Worm (Caenorhabditis elegans) whole organism, L2 larva: ENCODE results near the gene C54F6.18.

Experiments used
- C34F6.9 ChIP-seq: fragments of 150-350 bp; optimal IDR thresholded peaks from 2 replicates; lab custom pipeline; 2014; ENCODE audit warnings: missing biosample characterization, missing genetic modification characterization
- F13H6.1 ChIP-seq: sonication (generic microtip); optimal IDR thresholded peaks from 2 replicates; lab custom pipeline; 2016; ENCODE audit warnings: missing genetic modification characterization, missing compliant biosample characterization
- R02D3.7 ChIP-seq: fragments of 150-350 bp; optimal IDR thresholded peaks from 2 replicates; lab custom pipeline; 2014; ENCODE audit warnings: missing biosample characterization, missing genetic modification characterization
- Y55F3AM.14 ChIP-seq: fragments of 200-800 bp; sonication (Bioruptor generic); optimal IDR thresholded peaks from 2 replicates; lab custom pipeline; 2018; ENCODE audit warnings: mild to moderate bottlenecking, missing genetic modification characterization, missing compliant biosample characterization
- ZK546.5 ChIP-seq: sonication (generic microtip); optimal IDR thresholded peaks from 2 replicates; lab custom pipeline; 2017; ENCODE audit warnings: missing biosample characterization, missing genetic modification characterization
- alr-1 ChIP-seq: fragments of 150-350 bp; optimal IDR thresholded peaks from 2 replicates; lab custom pipeline; 2014; ENCODE audit warnings: missing biosample characterization, missing genetic modification characterization
- ama-1 ChIP-seq: fragments of 150-350 bp; optimal IDR thresholded peaks from 2 replicates; lab custom pipeline; 2018; ENCODE audit warnings: inconsistent platforms
- blmp-1 ChIP-seq: sonication (generic microtip); optimal IDR thresholded peaks from 2 replicates; lab custom pipeline; 2017; ENCODE audit warnings: missing genetic modification characterization, mild to moderate bottlenecking, missing compliant biosample characterization, antibody characterized with exemption, moderate library complexity; ENCODE audit not compliant: insufficient read depth
- ceh-16 ChIP-seq: fragments of 150-350 bp; optimal IDR thresholded peaks from 2 replicates; lab custom pipeline; 2014; ENCODE audit warnings: missing biosample characterization, missing genetic modification characterization
- ceh-82 ChIP-seq: fragments of 150-350 bp; optimal IDR thresholded peaks from 2 replicates; lab custom pipeline; 2014; ENCODE audit warnings: missing biosample characterization, missing genetic modification characterization
- dmd-4 ChIP-seq: sonication (generic microtip); optimal IDR thresholded peaks from 2 replicates; lab custom pipeline; 2017; ENCODE audit warnings: missing biosample characterization, missing genetic modification characterization
- egl-27 ChIP-seq: sonication (generic microtip); optimal IDR thresholded peaks from 3 replicates; lab custom pipeline; 2017; ENCODE audit warnings: missing biosample characterization, missing genetic modification reagents, missing genetic modification characterization
- elt-1 ChIP-seq: fragments of 150-350 bp; optimal IDR thresholded peaks from 2 replicates; lab custom pipeline; 2014; ENCODE audit warnings: missing biosample characterization, missing genetic modification characterization
- elt-3 ChIP-seq: sonication (generic microtip); optimal IDR thresholded peaks from 2 replicates; lab custom pipeline; 2017; ENCODE audit warnings: missing biosample characterization, missing genetic modification characterization
- lin-13 ChIP-seq: fragments of 150-350 bp; optimal IDR thresholded peaks from 2 replicates; lab custom pipeline; 2014; ENCODE audit warnings: missing biosample characterization, missing genetic modification reagents, missing genetic modification characterization
- lsy-2 ChIP-seq, 2 experiments: fragments of 150-350 bp in 1 of 2; sonication (generic microtip) in 1 of 2; optimal IDR thresholded peaks; 2 replicates each; lab custom pipeline; 2014 to 2017; ENCODE audit warnings: missing biosample characterization in 2 of 2, missing genetic modification characterization in 2 of 2
- mab-5 ChIP-seq: fragments of 150-350 bp; optimal IDR thresholded peaks from 2 replicates; lab custom pipeline; 2014; ENCODE audit warnings: missing biosample characterization, missing genetic modification characterization
- mbf-1 ChIP-seq: sonication (generic microtip); optimal IDR thresholded peaks from 2 replicates; lab custom pipeline; 2017; ENCODE audit warnings: missing biosample characterization, missing genetic modification characterization
- nhr-10 ChIP-seq: sonication (generic microtip); optimal IDR thresholded peaks from 2 replicates; lab custom pipeline; 2017; ENCODE audit warnings: missing biosample characterization, missing genetic modification characterization
- nhr-11 ChIP-seq: fragments of 150-350 bp; optimal IDR thresholded peaks from 2 replicates; lab custom pipeline; 2014; ENCODE audit warnings: missing biosample characterization, missing genetic modification characterization
- nhr-129 ChIP-seq: fragments of 150-350 bp; optimal IDR thresholded peaks from 2 replicates; lab custom pipeline; 2014; ENCODE audit warnings: missing biosample characterization, missing genetic modification characterization
- nhr-21 ChIP-seq: fragments of 150-350 bp; optimal IDR thresholded peaks from 2 replicates; lab custom pipeline; 2014; ENCODE audit warnings: missing biosample characterization, missing genetic modification characterization
- nhr-23 ChIP-seq: fragments of 150-350 bp; optimal IDR thresholded peaks from 2 replicates; lab custom pipeline; 2014; ENCODE audit warnings: missing biosample characterization, missing genetic modification reagents, missing genetic modification characterization
- nhr-237 ChIP-seq: fragments of 150-350 bp; optimal IDR thresholded peaks from 2 replicates; lab custom pipeline; 2014; ENCODE audit warnings: missing biosample characterization, missing genetic modification characterization
- nhr-77 ChIP-seq: fragments of 150-350 bp; optimal IDR thresholded peaks from 2 replicates; lab custom pipeline; 2014; ENCODE audit warnings: missing biosample characterization, missing genetic modification characterization
- peb-1 ChIP-seq: fragments of 150-350 bp; optimal IDR thresholded peaks from 2 replicates; lab custom pipeline; 2014; ENCODE audit warnings: missing biosample characterization, missing genetic modification characterization
- sem-4 ChIP-seq: fragments of 150-350 bp; optimal IDR thresholded peaks from 2 replicates; lab custom pipeline; 2014; ENCODE audit warnings: missing biosample characterization, missing genetic modification reagents, missing genetic modification characterization
- skn-1 ChIP-seq: sonication (generic microtip); optimal IDR thresholded peaks from 2 replicates; lab custom pipeline; 2017; ENCODE audit warnings: missing biosample characterization, missing genetic modification characterization
- sma-3 ChIP-seq: sonication (generic microtip); optimal IDR thresholded peaks from 2 replicates; lab custom pipeline; 2016; ENCODE audit warnings: missing genetic modification reagents, missing genetic modification characterization, missing compliant biosample characterization
- sma-9 ChIP-seq, 2 experiments: fragments of 150-350 bp in 1 of 2; sonication (generic microtip) in 1 of 2; optimal IDR thresholded peaks; 2 replicates each; lab custom pipeline; 2014 to 2016; ENCODE audit warnings: missing genetic modification characterization in 2 of 2, mild to moderate bottlenecking in 1 of 2, missing biosample characterization in 1 of 2, missing compliant biosample characterization in 1 of 2, missing genetic modification reagents in 1 of 2, moderate library complexity in 1 of 2
- snpc-4 ChIP-seq: fragments of 150-350 bp; optimal IDR thresholded peaks from 2 replicates; lab custom pipeline; 2014; ENCODE audit warnings: missing biosample characterization, missing genetic modification characterization
- unc-55 ChIP-seq: fragments of 150-350 bp; sonication (generic microtip); optimal IDR thresholded peaks from 3 replicates; lab custom pipeline; 2014; ENCODE audit warnings: missing biosample characterization, missing genetic modification reagents, missing genetic modification characterization
- unc-62 ChIP-seq: fragments of 150-350 bp; optimal IDR thresholded peaks from 2 replicates; lab custom pipeline; 2014; ENCODE audit warnings: missing biosample characterization, missing genetic modification reagents, missing genetic modification characterization
- zag-1 ChIP-seq: fragments of 150-350 bp; optimal IDR thresholded peaks from 2 replicates; lab custom pipeline; 2014; ENCODE audit warnings: missing biosample characterization, missing genetic modification characterization
- ztf-1 ChIP-seq: fragments of 200-800 bp; sonication (Bioruptor generic); conservative IDR thresholded peaks from 2 replicates; pipeline ENCODE4 v1.3.6; 2022; ENCODE audit warnings: missing genetic modification characterization, missing compliant biosample characterization
- ztf-4 ChIP-seq: fragments of 150-350 bp; optimal IDR thresholded peaks from 2 replicates; lab custom pipeline; 2014; ENCODE audit warnings: missing biosample characterization, missing genetic modification characterization

The C54F6.18 gene

ce11 chrV:7522279-7522678, 3.5 kb upstream of the C54F6.18 start, which contains the start of gene C54F6.15:
Gene C54F6.15 (minus strand): TSS chrV:7522379.
- no peak for TF ChIP-seq blmp-1 (tag; lab: Kevin White, UChicago)
- no peak for TF ChIP-seq nhr-21
- TF ChIP-seq peb-1, result no peak
- no peak for TF ChIP-seq mab-5
- no peak for TF ChIP-seq unc-62 (GFP tag; lab: Kevin White, UChicago)
- TF ChIP-seq nhr-129 (tag; lab: Kevin White, UChicago), result no peak
- no peak for TF ChIP-seq nhr-77 (tag; lab: Kevin White, UChicago)

ce11 chrV:7523392-7523791, 2.4 kb upstream of the C54F6.18 start, which contains the start of gene C54F6.6:
Gene C54F6.6 (plus strand): TSS chrV:7523692.
- TF ChIP-seq ceh-16 (tag; lab: Kevin White, UChicago) (no peak), sma-3 (no peak), nhr-77 (tag; lab: Kevin White, UChicago) (no peak), lin-13 (GFP tag; lab: Kevin White, UChicago) (no peak), egl-27 (no peak), mab-5 (no peak), nhr-11 (no peak), mbf-1 (tag; lab: Kevin White, UChicago) (no peak), ztf-1 (GFP tag; lab: Robert Waterston, UW) (no peak)

ce11 chrV:7524447-7524846, 1.3 kb upstream of the C54F6.18 start, which contains the start of gene C54F6.20:
Gene C54F6.20 (plus strand): TSS chrV:7524747.
- TF ChIP-seq snpc-4 (tag; lab: Kevin White, UChicago), result no peak
- no peak for TF ChIP-seq ztf-1 (GFP tag; lab: Robert Waterston, UW)
- TF ChIP-seq unc-62 (GFP tag; lab: Kevin White, UChicago), result no peak
- TF ChIP-seq ztf-4 (tag; lab: Kevin White, UChicago), result no peak
- no peak for TF ChIP-seq lsy-2 (tag; optimal IDR thresholded peaks at IDR 0.05; lab: Kevin White, UChicago)
- TF ChIP-seq ceh-82 (tag; lab: Kevin White, UChicago), result no peak
- no peak for TF ChIP-seq mbf-1 (tag; lab: Kevin White, UChicago)
- TF ChIP-seq mab-5, result no peak
- TF ChIP-seq elt-3 (tag; lab: Kevin White, UChicago), result no peak
- TF ChIP-seq C34F6.9, result no peak
- TF ChIP-seq Y55F3AM.14 (GFP tag; lab: Kevin White, UChicago), result no peak
- no peak for TF ChIP-seq R02D3.7 (tag; lab: Kevin White, UChicago)
- TF ChIP-seq dmd-4 (tag; lab: Kevin White, UChicago), result no peak
- TF ChIP-seq nhr-23 (tag; lab: Kevin White, UChicago), result no peak
- TF ChIP-seq ama-1, result no peak

- TF ChIP-seq skn-1 (tag; lab: Kevin White, UChicago) (no peak), F13H6.1 (no peak), nhr-11 (no peak)
These were observed 1.4 kb downstream of the C54F6.18 start, which contains the start of gene C54F6.17 for ce11 chrV:7527153-7527552. Gene C54F6.17 (plus strand): TSS chrV:7527453.

- TF ChIP-seq sma-9 (GFP tag; optimal IDR thresholded peaks at IDR 0.05; lab: Kevin White, UChicago) (no peak), sma-9 (tag; optimal IDR thresholded peaks at IDR 0.05; lab: Kevin White, UChicago) (no peak), sem-4 (tag; lab: Kevin White, UChicago) (no peak), Y55F3AM.14 (GFP tag; lab: Kevin White, UChicago) (no peak), alr-1 (tag; lab: Kevin White, UChicago) (no peak), zag-1 (tag; lab: Kevin White, UChicago) (no peak), nhr-77 (tag; lab: Kevin White, UChicago) (no peak), ZK546.5 (no peak), ceh-82 (tag; lab: Kevin White, UChicago) (no peak), nhr-237 (tag; lab: Kevin White, UChicago) (no peak), ztf-1 (GFP tag; lab: Robert Waterston, UW) (no peak)
These were observed 3.0 kb downstream of the C54F6.18 start, which contains the start of gene C54F6.5 for ce11 chrV:7528816-7529215. Gene C54F6.5 (plus strand): TSS chrV:7529116.

- TF ChIP-seq elt-1 (no peak), nhr-10 (tag; lab: Kevin White, UChicago) (no peak), ama-1 (no peak), unc-55 (no peak), elt-3 (tag; lab: Kevin White, UChicago) (no peak), sma-3 (no peak), mab-5 (no peak), sem-4 (tag; lab: Kevin White, UChicago) (no peak), Y55F3AM.14 (GFP tag; lab: Kevin White, UChicago) (no peak), lin-13 (GFP tag; lab: Kevin White, UChicago) (no peak), R02D3.7 (tag; lab: Kevin White, UChicago) (no peak)
These were observed 4.0 kb downstream of the C54F6.18 start, which contains the start of gene swt-2 for ce11 chrV:7529840-7530239. Gene swt-2 (plus strand): TSS chrV:7530140.
